Worm (Caenorhabditis elegans) whole organism, young adult: ENCODE measurements around the gene F28H6.6.

Source experiments
- F49E8.2 ChIP-seq: sonication (generic microtip); optimal IDR thresholded peaks from 3 replicates; lab custom pipeline; 2017; ENCODE audit warnings: missing genetic modification characterization, mild to moderate bottlenecking, missing compliant biosample characterization, antibody characterized with exemption, moderate library complexity; ENCODE audit not compliant: insufficient read depth
- F52B5.7 ChIP-seq: sonication (generic microtip); optimal IDR thresholded peaks from 2 replicates; lab custom pipeline; 2016; ENCODE audit warnings: mild to moderate bottlenecking, missing genetic modification characterization, missing compliant biosample characterization
- F55B11.4 ChIP-seq: sonication (generic microtip); optimal IDR thresholded peaks from 2 replicates; lab custom pipeline; 2016; ENCODE audit warnings: missing compliant biosample characterization, missing genetic modification characterization, borderline replicate concordance; ENCODE audit not compliant: insufficient read depth
- F57A8.1 ChIP-seq: fragments of 200-800 bp; sonication (Bioruptor generic); optimal IDR thresholded peaks from 2 replicates; lab custom pipeline; 2018; ENCODE audit warnings: mild to moderate bottlenecking, missing genetic modification characterization, moderate library complexity, missing compliant biosample characterization
- T26A5.8 ChIP-seq: sonication (generic microtip); optimal IDR thresholded peaks from 2 replicates; lab custom pipeline; 2016; ENCODE audit warnings: missing genetic modification characterization, missing compliant biosample characterization
- dpl-1 ChIP-seq: fragments of 150-350 bp; optimal IDR thresholded peaks from 2 replicates; lab custom pipeline; 2014; ENCODE audit warnings: missing biosample characterization, missing genetic modification reagents, missing genetic modification characterization
- pha-4 ChIP-seq: fragments of 150-350 bp; sonication (generic microtip); optimal IDR thresholded peaks from 2 replicates; lab custom pipeline; 2014; ENCODE audit warnings: missing biosample characterization, missing genetic modification reagents, missing genetic modification characterization
- tbp1 ChIP-seq: fragments of 200-800 bp; sonication (Bioruptor generic); optimal IDR thresholded peaks from 2 replicates; lab custom pipeline; 2018; ENCODE audit warnings: mild to moderate bottlenecking, missing genetic modification characterization, missing compliant biosample characterization
- unc-130 ChIP-seq: sonication (generic microtip); optimal IDR thresholded peaks from 2 replicates; lab custom pipeline; 2016; ENCODE audit warnings: missing genetic modification reagents, missing genetic modification characterization, missing compliant biosample characterization
- unc-62 ChIP-seq: fragments of 150-350 bp; optimal IDR thresholded peaks from 2 replicates; lab custom pipeline; 2014; ENCODE audit warnings: missing biosample characterization, missing genetic modification reagents, missing genetic modification characterization

DNA sequence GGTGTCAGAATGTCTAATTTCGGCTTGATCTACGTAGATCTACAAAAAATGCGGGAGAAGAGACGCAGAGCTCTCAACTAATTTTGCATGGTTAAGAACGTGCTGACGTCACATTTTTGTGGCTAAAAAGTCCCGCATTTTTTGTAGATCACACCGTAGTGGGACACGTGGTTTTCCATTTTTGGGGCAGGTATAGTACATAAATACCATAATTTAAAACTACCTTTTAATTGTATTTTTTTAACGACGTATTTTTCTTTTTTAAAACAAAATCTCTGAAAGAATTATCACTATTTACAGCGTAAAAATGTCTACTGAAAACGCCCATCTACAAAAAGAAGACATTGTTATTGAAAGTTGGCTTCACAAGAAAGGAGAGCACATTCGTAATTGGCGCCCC is 21.7 kb upstream of the F28H6.6 start, which contains the start of gene akt-2:
- TF ChIP-seq F52B5.7 (tag; lab: Kevin White, UChicago) (no peak), unc-130 (GFP tag; lab: Kevin White, UChicago) (no peak), T26A5.8 (tag; lab: Kevin White, UChicago) (no peak), tbp1 (no peak), unc-62 (GFP tag; lab: Kevin White, UChicago) (no peak), F57A8.1 (GFP tag; lab: Kevin White, UChicago) (no peak), dpl-1 (GFP tag; lab: Kevin White, UChicago) (no peak), pha-4 (tag; lab: Kevin White, UChicago) (no peak), F55B11.4 (no peak), F49E8.2 (no peak)
